Worm (Caenorhabditis elegans): ENCODE measurements around the gene str-27.
"Not testable (repeated sequence)": the region's sequence is repeated elsewhere in the genome, so short reads cannot be mapped to it uniquely, and the experiment has no call there.

DNA sequence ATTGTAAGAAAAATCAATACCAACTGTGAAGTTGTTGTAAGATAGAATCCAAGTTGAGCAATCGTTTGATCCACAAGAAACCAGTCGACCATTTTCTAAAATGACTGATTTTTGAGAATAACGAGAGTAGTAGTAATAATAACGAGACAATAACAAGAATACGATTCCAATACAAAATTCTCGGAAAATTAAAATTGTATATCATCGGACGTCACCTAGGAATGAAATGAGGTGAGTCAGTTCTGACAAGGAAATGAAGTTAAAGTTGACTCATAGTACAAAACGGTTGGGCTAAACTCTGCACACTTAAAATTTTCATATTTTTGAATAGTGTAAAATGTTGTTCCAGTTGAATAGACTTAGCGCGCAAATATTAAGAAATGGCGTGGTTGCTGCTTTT, 8.7 kb upstream of the str-27 start, which contains the start of gene str-19:
- TF ChIP-seq unc-62 (GFP tag; optimal IDR thresholded peaks at IDR 0.05); ztf-11 (tag; optimal IDR thresholded peaks at IDR 0.05); snpc-4 (tag; optimal IDR thresholded peaks at IDR 0.05): not testable (repeated sequence)

Data from whole organism, mixed stage, embryonic.